Fruit fly (Drosophila melanogaster) whole organism, embryonic: Measurements from ENCODE around the gene Obp19d.

Experiments used
- Antp ChIP-seq: fragments of 200-800 bp; sonication (Bioruptor generic); optimal IDR thresholded peaks from 3 replicates; lab custom pipeline; 2016; ENCODE audit warnings: missing biosample characterization, missing genetic modification characterization
- CG11085 ChIP-seq: fragments of 200-800 bp; sonication (Bioruptor generic); IDR thresholded peaks from 2 replicates; pipeline ENCODE4 v1.3.6; 2022; ENCODE audit warnings: missing biosample characterization, missing genetic modification characterization
- CG11093 ChIP-seq: fragments of 200-800 bp; sonication (Bioruptor generic); IDR thresholded peaks from 3 replicates; pipeline ENCODE4 v1.3.6; 2022; ENCODE audit warnings: missing biosample characterization, missing genetic modification characterization
- CG12219 ChIP-seq: fragments of 200-800 bp; sonication (Bioruptor generic); optimal IDR thresholded peaks from 3 replicates; lab custom pipeline; 2018; ENCODE audit warnings: missing biosample characterization, mild to moderate bottlenecking, missing genetic modification characterization
- CG12391 ChIP-seq: fragments of 200-800 bp; sonication (Bioruptor generic); optimal IDR thresholded peaks from 3 replicates; lab custom pipeline; 2018; ENCODE audit warnings: missing biosample characterization, mild to moderate bottlenecking, missing genetic modification characterization, moderate library complexity
- CG12744 ChIP-seq: fragments of 200-800 bp; sonication (Bioruptor generic); optimal IDR thresholded peaks from 2 replicates; lab custom pipeline; 2016; ENCODE audit warnings: missing biosample characterization, missing genetic modification characterization
- CG13624 ChIP-seq: fragments of 200-800 bp; sonication (Bioruptor generic); optimal IDR thresholded peaks from 2 replicates; lab custom pipeline; 2016; ENCODE audit warnings: missing biosample characterization, missing genetic modification characterization
- CG13775 ChIP-seq: fragments of 200-800 bp; sonication (Bioruptor generic); optimal IDR thresholded peaks from 3 replicates; lab custom pipeline; 2017; ENCODE audit warnings: missing biosample characterization, mild to moderate bottlenecking, missing genetic modification characterization
- CG1602 ChIP-seq: fragments of 200-800 bp; sonication (Bioruptor generic); optimal IDR thresholded peaks from 3 replicates; lab custom pipeline; 2016; ENCODE audit warnings: missing biosample characterization, missing genetic modification characterization
- CG18011 ChIP-seq: fragments of 200-800 bp; sonication (Bioruptor generic); optimal IDR thresholded peaks from 2 replicates; lab custom pipeline; 2017; ENCODE audit warnings: missing biosample characterization, missing genetic modification characterization, mild to moderate bottlenecking, moderate library complexity, missing genotype
- CG18476 ChIP-seq: fragments of 200-800 bp; sonication (Bioruptor generic); optimal IDR thresholded peaks from 2 replicates; lab custom pipeline; 2016; ENCODE audit warnings: missing biosample characterization, mild to moderate bottlenecking, missing genetic modification characterization
- CG2129 ChIP-seq: fragments of 200-800 bp; sonication (Bioruptor generic); IDR thresholded peaks from 2 replicates; pipeline ENCODE4 v1.3.6; 2022; ENCODE audit warnings: missing biosample characterization, missing genetic modification characterization; ENCODE audit not compliant: partially characterized antibody
- CG2199 ChIP-seq: fragments of 200-800 bp; sonication (Bioruptor generic); IDR thresholded peaks from 3 replicates; pipeline ENCODE4 v1.3.6; 2022; ENCODE audit warnings: missing biosample characterization, missing genetic modification characterization
- CG34422 ChIP-seq: fragments of 200-800 bp; sonication (Bioruptor generic); IDR thresholded peaks from 3 replicates; pipeline ENCODE4 v1.3.6; 2022; ENCODE audit warnings: missing biosample characterization, missing genetic modification characterization
- CG42726 ChIP-seq: fragments of 200-800 bp; sonication (Bioruptor generic); IDR thresholded peaks from 2 replicates; pipeline ENCODE4 v1.3.6; 2022; ENCODE audit warnings: missing biosample characterization, missing genetic modification characterization; ENCODE audit not compliant: partially characterized antibody
- CG7928 ChIP-seq: fragments of 200-800 bp; sonication (Bioruptor generic); optimal IDR thresholded peaks from 2 replicates; lab custom pipeline; 2017; ENCODE audit warnings: missing biosample characterization, mild to moderate bottlenecking, missing genetic modification characterization
- CG9437 ChIP-seq: fragments of 200-800 bp; sonication (Bioruptor generic); optimal IDR thresholded peaks from 2 replicates; lab custom pipeline; 2018; ENCODE audit warnings: missing biosample characterization, mild to moderate bottlenecking, missing genetic modification characterization
- CG9727 ChIP-seq: fragments of 200-800 bp; sonication (Bioruptor generic); optimal IDR thresholded peaks from 3 replicates; lab custom pipeline; 2017; ENCODE audit warnings: missing biosample characterization, mild to moderate bottlenecking, missing genetic modification characterization
- CrebB ChIP-seq: fragments of 200-800 bp; sonication (Bioruptor generic); optimal IDR thresholded peaks from 3 replicates; lab custom pipeline; 2018; ENCODE audit warnings: missing biosample characterization, mild to moderate bottlenecking, missing genetic modification characterization
- D19A ChIP-seq: fragments of 200-800 bp; optimal IDR thresholded peaks from 3 replicates; lab custom pipeline; 2019; ENCODE audit warnings: missing biosample characterization, mild to moderate bottlenecking, missing genetic modification characterization, moderate library complexity
- Dek ChIP-seq: fragments of 200-800 bp; sonication (Bioruptor generic); optimal IDR thresholded peaks from 3 replicates; lab custom pipeline; 2019; ENCODE audit warnings: missing biosample characterization, mild to moderate bottlenecking, missing genetic modification characterization, moderate library complexity
- Doc2 ChIP-seq: fragments of 200-800 bp; sonication (Bioruptor generic); IDR thresholded peaks from 2 replicates; pipeline ENCODE4 v1.3.6; 2022; ENCODE audit warnings: missing biosample characterization, missing genetic modification characterization
- Eip74EF ChIP-seq, 2 experiments: fragments of 200-800 bp in 1 of 2; fragments of >200 bp in 1 of 2; sonication (Bioruptor generic) in 1 of 2; optimal IDR thresholded peaks; 2 replicates each; lab custom pipeline; 2017 to 2019; ENCODE audit warnings: missing biosample characterization in 2 of 2, missing genetic modification characterization in 2 of 2, mild to moderate bottlenecking in 1 of 2, moderate library complexity in 1 of 2
- Ets97D ChIP-seq: fragments of 200-800 bp; sonication (Bioruptor generic); optimal IDR thresholded peaks from 3 replicates; lab custom pipeline; 2016; ENCODE audit warnings: missing biosample characterization, missing genetic modification characterization
- Fer2 ChIP-seq: fragments of 200-800 bp; sonication (Bioruptor generic); optimal IDR thresholded peaks from 2 replicates; lab custom pipeline; 2018; ENCODE audit warnings: missing biosample characterization, mild to moderate bottlenecking, missing genetic modification characterization, moderate library complexity
- Fer3 ChIP-seq: fragments of 200-800 bp; sonication (Bioruptor generic); optimal IDR thresholded peaks from 2 replicates; lab custom pipeline; 2018; ENCODE audit warnings: missing biosample characterization, mild to moderate bottlenecking, missing genetic modification characterization, moderate library complexity
- HLHmδ ChIP-seq: fragments of 200-800 bp; sonication (Bioruptor generic); optimal IDR thresholded peaks from 2 replicates; lab custom pipeline; 2018; ENCODE audit warnings: missing biosample characterization, mild to moderate bottlenecking, missing genetic modification characterization, moderate library complexity
- Lim3 ChIP-seq: fragments of 200-800 bp; sonication (Bioruptor generic); IDR thresholded peaks from 2 replicates; pipeline ENCODE4 v1.3.6; 2022; ENCODE audit warnings: missing biosample characterization, missing genetic modification characterization
- Meics ChIP-seq: fragments of 200-800 bp; sonication (Bioruptor generic); optimal IDR thresholded peaks from 2 replicates; lab custom pipeline; 2017; ENCODE audit warnings: missing biosample characterization, mild to moderate bottlenecking, missing genetic modification characterization
- Myb ChIP-seq: fragments of 200-800 bp; sonication (Bioruptor generic); optimal IDR thresholded peaks from 2 replicates; lab custom pipeline; 2016; ENCODE audit warnings: missing biosample characterization, missing genetic modification characterization
- Optix ChIP-seq: fragments of 200-800 bp; sonication (Bioruptor generic); IDR thresholded peaks from 3 replicates; pipeline ENCODE4 v1.3.6; 2022; ENCODE audit warnings: missing biosample characterization, missing genetic modification characterization
- Sry-β ChIP-seq: fragments of 200-800 bp; sonication (Bioruptor generic); optimal IDR thresholded peaks from 2 replicates; lab custom pipeline; 2018; ENCODE audit warnings: missing biosample characterization, mild to moderate bottlenecking, missing genetic modification characterization, moderate library complexity
- ash1 ChIP-seq: fragments of 200-800 bp; sonication (Bioruptor generic); optimal IDR thresholded peaks from 2 replicates; lab custom pipeline; 2018; ENCODE audit warnings: missing biosample characterization, mild to moderate bottlenecking, missing genetic modification characterization
- bcd ChIP-seq: fragments of 200-800 bp; sonication (Bioruptor generic); optimal IDR thresholded peaks from 2 replicates; lab custom pipeline; 2017; ENCODE audit warnings: missing biosample characterization, mild to moderate bottlenecking, missing genetic modification characterization
- cg ChIP-seq: fragments of 200-800 bp; sonication (Bioruptor generic); optimal IDR thresholded peaks from 3 replicates; lab custom pipeline; 2019; ENCODE audit warnings: missing biosample characterization, mild to moderate bottlenecking, missing genetic modification characterization, moderate library complexity
- chm ChIP-seq: fragments of 200-800 bp; sonication (Bioruptor generic); IDR thresholded peaks from 2 replicates; pipeline ENCODE4 v1.3.6; 2022; ENCODE audit warnings: missing biosample characterization, missing genetic modification characterization
- crol ChIP-seq: fragments of 200-800 bp; sonication (Bioruptor generic); IDR thresholded peaks from 2 replicates; pipeline ENCODE4 v1.3.6; 2022; ENCODE audit warnings: missing biosample characterization, missing genetic modification characterization
- fd96Cb ChIP-seq: fragments of 200-800 bp; sonication (Bioruptor generic); optimal IDR thresholded peaks from 2 replicates; lab custom pipeline; 2018; ENCODE audit warnings: missing biosample characterization, mild to moderate bottlenecking, missing genetic modification characterization, moderate library complexity
- gro ChIP-seq: fragments of 200-800 bp; sonication (Bioruptor generic); optimal IDR thresholded peaks from 2 replicates; lab custom pipeline; 2016; ENCODE audit warnings: missing biosample characterization, missing genetic modification characterization
- hb ChIP-seq: fragments of 200-800 bp; sonication (Bioruptor generic); IDR thresholded peaks from 3 replicates; pipeline ENCODE4 v1.3.6; 2022; ENCODE audit warnings: missing biosample characterization, missing genetic modification characterization; ENCODE audit not compliant: partially characterized antibody
- jigr1 ChIP-seq: fragments of 200-800 bp; sonication (Bioruptor generic); IDR thresholded peaks from 3 replicates; pipeline ENCODE4 v1.3.6; 2022; ENCODE audit warnings: missing biosample characterization, missing genetic modification characterization
- maf-S ChIP-seq: fragments of 200-800 bp; sonication (Bioruptor generic); optimal IDR thresholded peaks from 2 replicates; lab custom pipeline; 2016; ENCODE audit warnings: missing biosample characterization, missing genetic modification characterization
- mld ChIP-seq: fragments of 200-800 bp; sonication (Bioruptor generic); IDR thresholded peaks from 3 replicates; pipeline ENCODE4 v1.3.6; 2022; ENCODE audit warnings: missing biosample characterization, missing genetic modification characterization; ENCODE audit not compliant: partially characterized antibody
- odd ChIP-seq: fragments of 200-800 bp; sonication (Bioruptor generic); optimal IDR thresholded peaks from 2 replicates; lab custom pipeline; 2017; ENCODE audit warnings: missing biosample characterization, mild to moderate bottlenecking, missing genetic modification characterization
- org-1 ChIP-seq: fragments of 200-800 bp; sonication (Bioruptor generic); optimal IDR thresholded peaks from 2 replicates; lab custom pipeline; 2017; ENCODE audit warnings: missing biosample characterization, missing genetic modification characterization
- ro ChIP-seq: fragments of 200-800 bp; sonication (Bioruptor generic); IDR thresholded peaks from 2 replicates; pipeline ENCODE4 v1.3.6; 2022; ENCODE audit warnings: missing biosample characterization, missing genetic modification characterization
- schlank ChIP-seq: fragments of 200-800 bp; sonication (Bioruptor generic); optimal IDR thresholded peaks from 2 replicates; lab custom pipeline; 2018; ENCODE audit warnings: missing biosample characterization, mild to moderate bottlenecking, missing genetic modification characterization
- slbo ChIP-seq: fragments of 200-800 bp; sonication (Bioruptor generic); IDR thresholded peaks from 2 replicates; pipeline ENCODE4 v1.3.6; 2022; ENCODE audit warnings: missing biosample characterization, missing genetic modification characterization
- trem ChIP-seq: fragments of 200-800 bp; optimal IDR thresholded peaks from 3 replicates; lab custom pipeline; 2019; ENCODE audit warnings: missing biosample characterization, mild to moderate bottlenecking, missing genetic modification characterization, moderate library complexity
- trh ChIP-seq: fragments of 200-800 bp; sonication (Bioruptor generic); optimal IDR thresholded peaks from 2 replicates; lab custom pipeline; 2016; ENCODE audit warnings: missing biosample characterization, missing genetic modification characterization
- zf30C ChIP-seq: fragments of 200-800 bp; sonication (Bioruptor generic); optimal IDR thresholded peaks from 3 replicates; lab custom pipeline; 2018; ENCODE audit warnings: missing biosample characterization, mild to moderate bottlenecking, missing genetic modification characterization

Obp19d gene

DNA sequence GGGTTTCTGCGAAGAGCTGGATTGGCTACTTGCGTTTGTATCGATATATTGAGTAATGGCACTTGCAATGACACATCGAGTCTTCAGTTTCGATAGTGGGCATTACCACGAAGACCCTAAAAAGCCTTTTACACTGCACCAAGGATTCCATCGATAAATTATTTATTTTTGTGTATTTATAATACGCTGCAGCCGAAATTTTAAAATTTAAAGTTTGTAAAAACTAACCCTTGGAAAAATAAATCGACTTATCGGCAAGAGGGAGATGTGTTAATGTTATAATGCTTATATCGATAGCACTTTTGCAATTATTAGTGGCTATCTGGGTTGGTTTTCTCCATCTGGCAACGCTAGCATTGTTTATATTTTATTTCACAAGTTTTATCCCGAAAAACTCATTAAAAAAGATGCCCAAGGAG is 4.3 kb downstream of the Obp19d start, which contains the start of the genes Pp4-19C and cactin (continued):
- TF ChIP-seq odd (no peak), CG9437 (no peak), maf-S (GFP tag; lab: Kevin White, UChicago) (no peak), zf30C (GFP tag; lab: Kevin White, UChicago) (no peak), CG13624 (GFP tag; lab: Kevin White, UChicago) (peak; percentile 24), CG2129 (GFP tag; lab: Robert Waterston, UW) (peak; percentile 71), CG18011 (GFP tag; lab: Kevin White, UChicago) (no peak), Fer3 (tag; lab: Kevin White, UChicago) (no peak), org-1 (no peak), Lim3 (GFP tag; lab: Robert Waterston, UW) (no peak), CG13775 (GFP tag; lab: Kevin White, UChicago) (peak; percentile 7), CG34422 (no peak), CG9727 (no peak), cg (peak; percentile 49), CG11093 (GFP tag; lab: Robert Waterston, UW) (no peak), Dek (tag; lab: Kevin White, UChicago) (no peak), Ets97D (GFP tag; lab: Kevin White, UChicago) (peak; percentile 30), crol (GFP tag; lab: Robert Waterston, UW) (no peak), HLHmδ (GFP tag; lab: Kevin White, UChicago) (no peak), ash1 (GFP tag; lab: Kevin White, UChicago) (no peak), CG42726 (peak; percentile 61; the same call in 1 of the 2 replicates), CG2199 (GFP tag; lab: Robert Waterston, UW) (no peak), CG12391 (tag; lab: Kevin White, UChicago) (peak; percentile 34), CG12219 (GFP tag; lab: Kevin White, UChicago) (no peak), hb (GFP tag; lab: Robert Waterston, UW) (peak; percentile 89), jigr1 (no peak), CrebB (tag; lab: Kevin White, UChicago) (no peak), CG7928 (GFP tag; lab: Kevin White, UChicago) (no peak), D19A (tag; lab: Kevin White, UChicago) (no peak), CG18476 (GFP tag; lab: Kevin White, UChicago) (no peak), fd96Cb (tag; lab: Kevin White, UChicago) (no peak), slbo (GFP tag; lab: Robert Waterston, UW) (peak; percentile 55), Eip74EF (GFP tag; optimal IDR thresholded peaks at IDR 0.05; lab: Kevin White, UChicago) (no peak), chm (GFP tag; lab: Robert Waterston, UW) (no peak), Sry-β (GFP tag; lab: Kevin White, UChicago) (no peak), gro (GFP tag; lab: Kevin White, UChicago) (no peak), CG12744 (no peak), schlank (no peak), Doc2 (GFP tag; lab: Robert Waterston, UW) (no peak), Optix (GFP tag; lab: Robert Waterston, UW) (no peak), Myb (GFP tag; lab: Kevin White, UChicago) (peak; percentile 22), Fer2 (tag; lab: Kevin White, UChicago) (no peak), Meics (GFP tag; lab: Kevin White, UChicago) (no peak), trh (GFP tag; lab: Kevin White, UChicago) (no peak), mld (GFP tag; lab: Robert Waterston, UW) (peak; percentile 71; the same call in 1 of the 3 replicates), CG1602 (GFP tag; lab: Kevin White, UChicago) (no peak), CG11085 (no peak), Antp (GFP tag; lab: Kevin White, UChicago) (peak; percentile 0), trem (tag; lab: Kevin White, UChicago) (peak; percentile 75), bcd (GFP tag; lab: Kevin White, UChicago) (no peak), ro (GFP tag; lab: Robert Waterston, UW) (no peak)
